Worm (Caenorhabditis elegans): ENCODE data around the gene ifb-2.

ifb-2 gene

ce11 chrII:5738795-5739194 is 11.2 kb upstream of the ifb-2 start, which contains the start of gene hlh-14:
hlh-14 (minus strand) TSS chrII:5738895.
- TF ChIP-seq ama-1 (optimal IDR thresholded peaks at IDR 0.05) (no peak), sea-2 (GFP tag; optimal IDR thresholded peaks at IDR 0.05) (no peak), ceh-28 (tag; optimal IDR thresholded peaks at IDR 0.05) (no peak), lin-39 (tag; optimal IDR thresholded peaks at IDR 0.05) (no peak), ceh-9 (tag; optimal IDR thresholded peaks at IDR 0.05) (no peak), nhr-25 (tag; optimal IDR thresholded peaks at IDR 0.05) (no peak), fos-1 (tag; optimal IDR thresholded peaks at IDR 0.05) (no peak), ceh-16 (tag; optimal IDR thresholded peaks at IDR 0.05) (no peak), nhr-11 (tag; optimal IDR thresholded peaks at IDR 0.05) (no peak), skn-1 (tag; optimal IDR thresholded peaks at IDR 0.05) (no peak), ztf-4 (tag; optimal IDR thresholded peaks at IDR 0.05) (no peak), ZK546.5 (tag; optimal IDR thresholded peaks at IDR 0.05) (no peak), nhr-76 (tag; optimal IDR thresholded peaks at IDR 0.05) (no peak)

ce11 chrII:5742767-5743166 is 7.2 kb upstream of the ifb-2 start:
- TF ChIP-seq nhr-76 (tag; optimal IDR thresholded peaks at IDR 0.05) (no peak), elt-2 (tag; optimal IDR thresholded peaks at IDR 0.05) (peak; percentile 73)

- TF ChIP-seq elt-2 (tag; optimal IDR thresholded peaks at IDR 0.05) (peak; percentile 95), daf-12 (tag; optimal IDR thresholded peaks at IDR 0.05) (no peak), ceh-9 (tag; optimal IDR thresholded peaks at IDR 0.05) (no peak), nhr-11 (tag; optimal IDR thresholded peaks at IDR 0.05) (no peak), pha-4 (tag; optimal IDR thresholded peaks at IDR 0.05) (no peak), pqm-1 (tag; optimal IDR thresholded peaks at IDR 0.05) (peak; percentile 16), fkh-10 (GFP tag; optimal IDR thresholded peaks at IDR 0.05) (no peak), ama-1 (optimal IDR thresholded peaks at IDR 0.05) (no peak)
These were observed 5.6 kb upstream of the ifb-2 start for ce11 chrII:5744342-5744741.

- TF ChIP-seq elt-2 (tag; optimal IDR thresholded peaks at IDR 0.05) (peak; percentile 69), nhr-12 (tag; optimal IDR thresholded peaks at IDR 0.05) (no peak)
These were observed 4.9 kb upstream of the ifb-2 start, which contains the start of gene F10C1.9 for ce11 chrII:5745088-5745487. F10C1.9 (minus strand) TSS chrII:5745284.

- TF ChIP-seq elt-2 (tag; optimal IDR thresholded peaks at IDR 0.05): peak; percentile 94
- no peak for TF ChIP-seq mml-1 (tag; optimal IDR thresholded peaks at IDR 0.05)
These were observed 2.7 kb upstream of the ifb-2 start for ce11 chrII:5747312-5747711.

- TF ChIP-seq pha-4 (tag; optimal IDR thresholded peaks at IDR 0.05) (peak; percentile 39), jun-1 (tag; optimal IDR thresholded peaks at IDR 0.05) (peak; percentile 76), eor-1 (tag; optimal IDR thresholded peaks at IDR 0.05) (no peak), skn-1 (tag; optimal IDR thresholded peaks at IDR 0.05) (peak; percentile 1), elt-2 (tag; optimal IDR thresholded peaks at IDR 0.05) (peak; percentile 100), pqm-1 (tag; optimal IDR thresholded peaks at IDR 0.05) (peak; percentile 97)
These were observed 1.6 kb upstream of the ifb-2 start for ce11 chrII:5748395-5748794.

ce11 chrII:5751353-5751752 is 1.4 kb downstream of the ifb-2 start:
- TF ChIP-seq pha-4 (tag; optimal IDR thresholded peaks at IDR 0.05) (peak; percentile 39), egl-5 (tag; optimal IDR thresholded peaks at IDR 0.05) (no peak), fkh-10 (GFP tag; optimal IDR thresholded peaks at IDR 0.05) (no peak), elt-2 (tag; optimal IDR thresholded peaks at IDR 0.05) (peak; percentile 97), snpc-4 (tag; optimal IDR thresholded peaks at IDR 0.05) (no peak), nhr-77 (tag; optimal IDR thresholded peaks at IDR 0.05) (no peak), mml-1 (tag; optimal IDR thresholded peaks at IDR 0.05) (no peak), mdl-1 (tag; optimal IDR thresholded peaks at IDR 0.05) (no peak), lsy-12 (tag; optimal IDR thresholded peaks at IDR 0.05) (no peak), lin-15B (tag; optimal IDR thresholded peaks at IDR 0.05) (no peak), pqm-1 (tag; optimal IDR thresholded peaks at IDR 0.05) (peak; percentile 92), nhr-25 (tag; optimal IDR thresholded peaks at IDR 0.05) (no peak), sea-2 (GFP tag; optimal IDR thresholded peaks at IDR 0.05) (no peak), lin-39 (tag; optimal IDR thresholded peaks at IDR 0.05) (no peak)

ce11 chrII:5754168-5754567 is 4.2 kb downstream of the ifb-2 start, which contains the start of gene F10C1.8:
F10C1.8 (plus strand) TSS chrII:5754468.
- no peak for TF ChIP-seq nhr-28 (tag; optimal IDR thresholded peaks at IDR 0.05)
- TF ChIP-seq elt-2 (tag; optimal IDR thresholded peaks at IDR 0.05): peak; percentile 31

Data from whole organism, L3 larva.